Worm (Caenorhabditis elegans) whole organism, L1 larva: ENCODE measurements around the gene R01H2.2.

ENCODE experiments used
- C16A3.4 ChIP-seq: fragments of 150-350 bp; optimal IDR thresholded peaks from 2 replicates; lab custom pipeline; 2014; ENCODE audit warnings: missing biosample characterization, missing genetic modification characterization
- C34B4.2 ChIP-seq: sonication (generic microtip); optimal IDR thresholded peaks from 2 replicates; lab custom pipeline; 2017; ENCODE audit warnings: mild to moderate bottlenecking, missing genetic modification characterization, missing compliant biosample characterization
- aha-1 ChIP-seq: fragments of 150-350 bp; optimal IDR thresholded peaks from 2 replicates; lab custom pipeline; 2014; ENCODE audit warnings: missing biosample characterization, missing genetic modification characterization
- lin-13 ChIP-seq: fragments of 150-350 bp; optimal IDR thresholded peaks from 2 replicates; lab custom pipeline; 2014; ENCODE audit warnings: missing biosample characterization, missing genetic modification reagents, missing genetic modification characterization
- lir-3 ChIP-seq: sonication (generic microtip); optimal IDR thresholded peaks from 2 replicates; lab custom pipeline; 2016; ENCODE audit warnings: mild to moderate bottlenecking, missing genetic modification characterization, moderate library complexity, missing compliant biosample characterization; ENCODE audit not compliant: poor library complexity
- mef-2 ChIP-seq: fragments of 150-350 bp; optimal IDR thresholded peaks from 2 replicates; lab custom pipeline; 2014; ENCODE audit warnings: missing biosample characterization, missing genetic modification characterization
- nhr-12 ChIP-seq: sonication (generic microtip); optimal IDR thresholded peaks from 2 replicates; lab custom pipeline; 2017; ENCODE audit warnings: missing biosample characterization, missing genetic modification characterization
- nhr-237 ChIP-seq: fragments of 150-350 bp; optimal IDR thresholded peaks from 2 replicates; lab custom pipeline; 2014; ENCODE audit warnings: missing biosample characterization, missing genetic modification characterization
- nhr-90 ChIP-seq: sonication (generic microtip); optimal IDR thresholded peaks from 2 replicates; lab custom pipeline; 2016; ENCODE audit warnings: mild to moderate bottlenecking, missing genetic modification characterization, missing compliant biosample characterization; ENCODE audit not compliant: poor library complexity
- sox-4 ChIP-seq: sonication (generic microtip); optimal IDR thresholded peaks from 2 replicates; lab custom pipeline; 2016; ENCODE audit warnings: missing genetic modification characterization, missing compliant biosample characterization
- tbx-2 ChIP-seq: sonication (generic microtip); optimal IDR thresholded peaks from 2 replicates; lab custom pipeline; 2016; ENCODE audit warnings: missing genetic modification characterization, missing compliant biosample characterization
- unc-62 ChIP-seq: fragments of 150-350 bp; optimal IDR thresholded peaks from 2 replicates; lab custom pipeline; 2014; ENCODE audit warnings: missing biosample characterization, missing genetic modification reagents, missing genetic modification characterization
- unc-86 ChIP-seq: sonication (generic microtip); optimal IDR thresholded peaks from 2 replicates; lab custom pipeline; 2016; ENCODE audit warnings: missing genetic modification characterization, missing compliant biosample characterization

DNA sequence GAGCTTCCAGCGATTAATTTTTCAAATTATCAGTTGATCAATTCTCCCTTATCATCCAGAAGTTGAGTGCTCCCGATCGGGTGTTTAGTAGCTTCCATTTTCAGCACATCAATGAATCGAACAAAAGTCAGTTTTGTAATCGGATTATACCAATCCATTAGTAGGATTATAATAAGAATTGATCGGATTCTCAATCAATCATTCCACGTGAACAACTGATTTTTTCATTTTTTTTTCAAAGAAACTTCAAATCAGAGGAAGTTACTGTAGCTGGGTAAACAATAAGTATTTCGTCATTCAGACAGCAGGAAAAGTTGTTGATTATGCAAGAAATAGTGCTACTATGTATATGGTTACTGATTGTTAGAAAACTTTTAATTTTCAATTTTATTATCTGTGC, 50.5 kb downstream of the R01H2.2 start:
- TF ChIP-seq unc-62 (GFP tag; lab: Kevin White, UChicago): no peak
- TF ChIP-seq C34B4.2 (tag; lab: Kevin White, UChicago): no peak
- no peak for TF ChIP-seq lin-13
- TF ChIP-seq nhr-12 (tag; lab: Kevin White, UChicago): no peak
- no peak for TF ChIP-seq aha-1 (tag; lab: Kevin White, UChicago)
- no peak for TF ChIP-seq nhr-237
- no peak for TF ChIP-seq C16A3.4 (tag; lab: Kevin White, UChicago)
- TF ChIP-seq mef-2 (tag; lab: Kevin White, UChicago): no peak
- no peak for TF ChIP-seq nhr-90 (tag; lab: Kevin White, UChicago)
- no peak for TF ChIP-seq unc-86
- no peak for TF ChIP-seq sox-4 (tag; lab: Kevin White, UChicago)
- no peak for TF ChIP-seq tbx-2 (tag; lab: Kevin White, UChicago)
- TF ChIP-seq lir-3 (tag; lab: Kevin White, UChicago): no peak
